Fruit fly (Drosophila melanogaster) whole organism, embryonic: ENCODE data around the gene PGRP-LF.

Source experiments
- CG4282 ChIP-seq: fragments of 200-800 bp; sonication (Bioruptor generic); optimal IDR thresholded peaks from 2 replicates; lab custom pipeline; 2016; ENCODE audit warnings: missing biosample characterization, missing genetic modification characterization
- E2f2 ChIP-seq: fragments of 200-800 bp; sonication (Bioruptor generic); IDR thresholded peaks from 2 replicates; pipeline ENCODE4 v1.3.6; 2022; ENCODE audit warnings: missing biosample characterization, missing genetic modification characterization
- bsh ChIP-seq, 2 experiments: fragments of 200-800 bp; sonication (Bioruptor generic); optimal IDR thresholded peaks; 2 replicates each; lab custom pipeline; 2017 to 2018; ENCODE audit warnings: mild to moderate bottlenecking in 2 of 2, missing biosample characterization in 2 of 2, missing genetic modification characterization in 2 of 2, moderate library complexity in 1 of 2
- sens ChIP-seq: fragments of 200-800 bp; sonication (Bioruptor generic); peaks from one replicate; lab custom pipeline; 2016; ENCODE audit warnings: missing biosample characterization, missing genetic modification characterization
- yki ChIP-seq: fragments of >200 bp; optimal IDR thresholded peaks from 3 replicates; lab custom pipeline; 2018

DNA sequence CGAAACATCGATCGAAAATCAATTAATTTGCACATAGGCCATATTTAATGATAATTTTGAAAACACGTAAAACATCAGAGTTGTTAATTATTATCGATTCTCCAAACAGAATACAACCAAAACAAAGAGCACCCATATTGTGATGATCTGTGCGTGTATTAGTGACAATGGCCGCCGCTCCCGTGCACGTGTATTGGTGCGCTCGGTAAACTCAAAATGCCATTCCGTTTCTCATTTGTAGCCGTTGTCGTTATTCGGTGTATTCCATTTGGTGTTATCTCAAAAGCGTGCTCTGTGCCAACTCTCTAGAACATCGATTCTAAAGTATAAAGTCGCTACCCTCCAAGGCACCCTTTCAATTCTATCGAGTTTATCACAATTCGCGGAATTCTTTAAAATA lies 8.6 kb upstream of the PGRP-LF start:
- no peak for TF ChIP-seq yki (lab: Kevin White, UChicago)
- TF ChIP-seq E2f2 (GFP tag; lab: Robert Waterston, UW) = no peak
- no peak for TF ChIP-seq bsh (GFP tag; optimal IDR thresholded peaks at IDR 0.05; lab: Kevin White, UChicago)
- TF ChIP-seq CG4282 (GFP tag; lab: Kevin White, UChicago) = no peak
- TF ChIP-seq sens (GFP tag; lab: Kevin White, UChicago) = no peak
